Fruit fly (Drosophila melanogaster) whole organism, wandering third instar larva: ENCODE measurements around the gene CG15506.

Experiments
- Abd-B ChIP-seq: fragments of >200 bp; optimal IDR thresholded peaks from 2 replicates; lab custom pipeline; 2017; ENCODE audit warnings: missing biosample characterization, missing genetic modification characterization
- CG32264 ChIP-seq: fragments of 200-800 bp; sonication (Bioruptor generic); optimal IDR thresholded peaks from 2 replicates; lab custom pipeline; 2016; ENCODE audit warnings: missing biosample characterization, missing genetic modification characterization
- CG9705 ChIP-seq: fragments of 200-800 bp; sonication (Bioruptor generic); optimal IDR thresholded peaks from 2 replicates; lab custom pipeline; 2018; ENCODE audit warnings: missing biosample characterization, mild to moderate bottlenecking, missing genetic modification characterization
- CrebA ChIP-seq: fragments of 200-800 bp; sonication (Bioruptor generic); optimal IDR thresholded peaks from 2 replicates; lab custom pipeline; 2016; ENCODE audit warnings: missing biosample characterization, mild to moderate bottlenecking, missing genetic modification characterization, borderline replicate concordance
- Dfd ChIP-seq: fragments of >200 bp; optimal IDR thresholded peaks from 2 replicates; lab custom pipeline; 2017; ENCODE audit warnings: missing biosample characterization, missing genetic modification characterization
- GATAd ChIP-seq: sonication (Bioruptor generic); optimal IDR thresholded peaks from 2 replicates; lab custom pipeline; 2016; ENCODE audit warnings: missing biosample characterization, missing genetic modification characterization
- HLH106 ChIP-seq: fragments of 200-800 bp; optimal IDR thresholded peaks from 3 replicates; lab custom pipeline; 2019; ENCODE audit warnings: missing biosample characterization, mild to moderate bottlenecking, missing genetic modification characterization, moderate library complexity
- Hnf4 ChIP-seq: fragments of 200-800 bp; sonication (Bioruptor generic); optimal IDR thresholded peaks from 2 replicates; lab custom pipeline; 2016; ENCODE audit warnings: missing biosample characterization, mild to moderate bottlenecking, missing genetic modification characterization
- Rel ChIP-seq, 2 experiments: fragments of 200-800 bp; sonication (Bioruptor generic) in 1 of 2; optimal IDR thresholded peaks; 2 replicates in 1 of 2; 3 replicates in 1 of 2; lab custom pipeline; 2016 to 2019; ENCODE audit warnings: mild to moderate bottlenecking in 2 of 2, missing biosample characterization in 2 of 2, missing genetic modification characterization in 2 of 2, moderate library complexity in 1 of 2
- Sp1 ChIP-seq: fragments of 200-800 bp; sonication (Bioruptor generic); optimal IDR thresholded peaks from 3 replicates; lab custom pipeline; 2019; ENCODE audit warnings: missing biosample characterization, mild to moderate bottlenecking, missing genetic modification characterization, moderate library complexity
- br ChIP-seq: fragments of 200-800 bp; sonication (Bioruptor generic); optimal IDR thresholded peaks from 2 replicates; lab custom pipeline; 2016; ENCODE audit warnings: missing biosample characterization, missing genetic modification characterization
- brk ChIP-seq: fragments of 200-800 bp; sonication (Bioruptor generic); optimal IDR thresholded peaks from 2 replicates; lab custom pipeline; 2016; ENCODE audit warnings: missing biosample characterization, mild to moderate bottlenecking, missing genetic modification characterization
- dl ChIP-seq, 2 experiments: fragments of 175-275, 200-275 bp in 1 of 2; fragments of 200-275 bp in 1 of 2; sonication (Bioruptor generic); optimal IDR thresholded peaks; lab custom pipeline; 2018; ENCODE audit warnings: mild to moderate bottlenecking in 2 of 2, missing biosample characterization in 2 of 2, missing genetic modification characterization in 2 of 2, moderate library complexity in 2 of 2; ENCODE audit not compliant: partially characterized antibody in 2 of 2, insufficient read depth in 1 of 2
- ey ChIP-seq: fragments of 200-800 bp; sonication (Bioruptor generic); optimal IDR thresholded peaks from 2 replicates; lab custom pipeline; 2016; ENCODE audit warnings: missing biosample characterization, missing genetic modification characterization
- foxo ChIP-seq, 2 experiments: fragments of 200-800 bp; sonication (Bioruptor generic); optimal IDR thresholded peaks; 2 replicates in 1 of 2; 3 replicates in 1 of 2; lab custom pipeline; 2016 to 2017; ENCODE audit warnings: missing biosample characterization in 2 of 2, missing genetic modification characterization in 2 of 2
- fru ChIP-seq: fragments of 200-800 bp; sonication (Bioruptor generic); optimal IDR thresholded peaks from 3 replicates; lab custom pipeline; 2016; ENCODE audit warnings: missing biosample characterization, mild to moderate bottlenecking, missing genetic modification characterization
- lola ChIP-seq: fragments of >200 bp; optimal IDR thresholded peaks from 2 replicates; lab custom pipeline; 2017; ENCODE audit warnings: missing biosample characterization, missing genetic modification characterization
- psq ChIP-seq: fragments of 200-800 bp; sonication (Bioruptor generic); optimal IDR thresholded peaks from 3 replicates; lab custom pipeline; 2017; ENCODE audit warnings: missing biosample characterization, mild to moderate bottlenecking, missing genetic modification characterization, moderate library complexity
- usp ChIP-seq: fragments of >200 bp; optimal IDR thresholded peaks from 2 replicates; lab custom pipeline; 2017; ENCODE audit warnings: missing biosample characterization, missing genetic modification characterization

The CG15506 gene

dm6 chr3R:29767236-29767635 is 48.8 kb downstream of the CG15506 start:
- TF ChIP-seq Dfd (GFP tag; lab: Kevin White, UChicago) (peak; percentile 91), usp (GFP tag; lab: Kevin White, UChicago) (no peak), dl (GFP tag; optimal IDR thresholded peaks at IDR 0.05; lab: Kevin White, UChicago; ENCODE audit: insufficient read depth in 1 of 2, partially characterized antibody in 2 of 2) (no peak)

- TF ChIP-seq CG32264 (GFP tag; lab: Kevin White, UChicago) (no peak), GATAd (GFP tag; lab: Kevin White, UChicago) (no peak), CG9705 (GFP tag; lab: Kevin White, UChicago) (no peak), fru (GFP tag; lab: Kevin White, UChicago) (no peak), lola (GFP tag; lab: Kevin White, UChicago) (no peak), Abd-B (GFP tag; lab: Kevin White, UChicago) (no peak), ey (no peak), dl (GFP tag; optimal IDR thresholded peaks at IDR 0.05; lab: Kevin White, UChicago; ENCODE audit: insufficient read depth in 1 of 2, partially characterized antibody in 2 of 2) (no peak), psq (GFP tag; lab: Kevin White, UChicago) (no peak), brk (GFP tag; lab: Kevin White, UChicago) (no peak), foxo (GFP tag; optimal IDR thresholded peaks at IDR 0.05; lab: Kevin White, UChicago) (no peak), br (GFP tag; lab: Kevin White, UChicago) (no peak), Rel (GFP tag; optimal IDR thresholded peaks at IDR 0.05; lab: Kevin White, UChicago) (no peak), Rel (tag; optimal IDR thresholded peaks at IDR 0.05; lab: Kevin White, UChicago) (no peak), Sp1 (GFP tag; lab: Kevin White, UChicago) (no peak), Hnf4 (GFP tag; lab: Kevin White, UChicago) (no peak)
These were observed 52.5 kb downstream of the CG15506 start for dm6 chr3R:29770930-29771329.

dm6 chr3R:29771645-29772089 is 53.2 kb downstream of the CG15506 start:
- TF ChIP-seq CrebA (GFP tag; lab: Kevin White, UChicago) = peak; percentile 45
- TF ChIP-seq HLH106 (tag; lab: Kevin White, UChicago) = no peak
- no peak for TF ChIP-seq Rel (GFP tag; optimal IDR thresholded peaks at IDR 0.05; lab: Kevin White, UChicago)
- TF ChIP-seq Rel (tag; optimal IDR thresholded peaks at IDR 0.05; lab: Kevin White, UChicago) = peak; percentile 82
